Worm (Caenorhabditis elegans) whole organism, late embryonic: Measurements from ENCODE around the gene R05G6.10.

Experiments used
- C38D4.7 ChIP-seq: fragments of 200-800 bp; sonication (Bioruptor generic); optimal IDR thresholded peaks from 2 replicates; lab custom pipeline; 2018; ENCODE audit warnings: mild to moderate bottlenecking, missing genetic modification characterization, moderate library complexity, missing compliant biosample characterization
- F13H6.1 ChIP-seq: sonication (generic microtip); optimal IDR thresholded peaks from 2 replicates; lab custom pipeline; 2016; ENCODE audit warnings: missing genetic modification characterization, missing compliant biosample characterization
- K09A11.1 ChIP-seq: sonication (generic microtip); optimal IDR thresholded peaks from 2 replicates; lab custom pipeline; 2017; ENCODE audit warnings: antibody characterized with exemption, mild to moderate bottlenecking, missing genetic modification characterization, missing compliant biosample characterization; ENCODE audit not compliant: insufficient read depth
- Y22D7AL.16 ChIP-seq: sonication (generic microtip); optimal IDR thresholded peaks from 2 replicates; lab custom pipeline; 2016; ENCODE audit warnings: missing genetic modification characterization, missing compliant biosample characterization
- ahr-1 ChIP-seq: sonication (generic microtip); optimal IDR thresholded peaks from 2 replicates; lab custom pipeline; 2016; ENCODE audit warnings: missing genetic modification characterization, missing compliant biosample characterization
- ama-1 ChIP-seq: fragments of 150-350 bp; optimal IDR thresholded peaks from 2 replicates; lab custom pipeline; 2014
- ceh-14 ChIP-seq: sonication (generic microtip); optimal IDR thresholded peaks from 2 replicates; lab custom pipeline; 2016; ENCODE audit warnings: missing genotype, missing genetic modification characterization, missing compliant biosample characterization
- ceh-19 ChIP-seq: fragments of 200-800 bp; sonication (Bioruptor generic); optimal IDR thresholded peaks from 2 replicates; lab custom pipeline; 2018; ENCODE audit warnings: mild to moderate bottlenecking, missing genetic modification characterization, missing compliant biosample characterization
- ceh-2 ChIP-seq: sonication (generic microtip); optimal IDR thresholded peaks from 2 replicates; lab custom pipeline; 2016; ENCODE audit warnings: missing genotype, missing genetic modification characterization, missing compliant biosample characterization
- ceh-30 ChIP-seq: fragments of 150-350 bp; optimal IDR thresholded peaks from 2 replicates; lab custom pipeline; 2014; ENCODE audit warnings: missing biosample characterization, missing genetic modification characterization
- ceh-34 ChIP-seq: sonication (generic microtip); optimal IDR thresholded peaks from 2 replicates; lab custom pipeline; 2016; ENCODE audit warnings: mild to moderate bottlenecking, missing genetic modification characterization, missing compliant biosample characterization
- ceh-45 ChIP-seq: fragments of 200-800 bp; sonication (Bioruptor generic); IDR thresholded peaks from 2 replicates; pipeline ENCODE4 v1.3.6; 2022; ENCODE audit warnings: missing genetic modification reagents, missing genetic modification characterization, missing compliant biosample characterization
- ceh-48 ChIP-seq: sonication (generic microtip); optimal IDR thresholded peaks from 2 replicates; lab custom pipeline; 2016; ENCODE audit warnings: missing genetic modification characterization, inconsistent platforms, missing compliant biosample characterization
- ceh-6 ChIP-seq: fragments of 200-800 bp; sonication (Bioruptor generic); optimal IDR thresholded peaks from 2 replicates; lab custom pipeline; 2018; ENCODE audit warnings: mild to moderate bottlenecking, missing genetic modification characterization, missing compliant biosample characterization
- ceh-9 ChIP-seq: sonication (generic microtip); optimal IDR thresholded peaks from 2 replicates; lab custom pipeline; 2016; ENCODE audit warnings: mild to moderate bottlenecking, missing genetic modification characterization, inconsistent platforms, missing compliant biosample characterization
- dmd-4 ChIP-seq: sonication (generic microtip); optimal IDR thresholded peaks from 2 replicates; lab custom pipeline; 2016; ENCODE audit warnings: borderline replicate concordance, missing genetic modification characterization, missing compliant biosample characterization
- elt-2 ChIP-seq: sonication (generic microtip); optimal IDR thresholded peaks from 2 replicates; lab custom pipeline; 2016; ENCODE audit warnings: missing genetic modification reagents, missing genetic modification characterization, missing compliant biosample characterization
- ets-4 ChIP-seq: sonication (generic microtip); optimal IDR thresholded peaks from 2 replicates; lab custom pipeline; 2016; ENCODE audit warnings: missing genetic modification characterization, missing compliant biosample characterization
- fax-1 ChIP-seq: sonication (generic microtip); optimal IDR thresholded peaks from 2 replicates; lab custom pipeline; 2016; ENCODE audit warnings: missing genotype, missing genetic modification characterization, missing compliant biosample characterization
- gmeb-2 ChIP-seq: sonication (generic microtip); optimal IDR thresholded peaks from 2 replicates; lab custom pipeline; 2016; ENCODE audit warnings: missing genetic modification characterization, inconsistent platforms, missing compliant biosample characterization
- hlh-15 ChIP-seq: sonication (generic microtip); optimal IDR thresholded peaks from 2 replicates; lab custom pipeline; 2016; ENCODE audit warnings: missing genetic modification characterization, missing compliant biosample characterization
- lin-11 ChIP-seq: fragments of 200-800 bp; sonication (Bioruptor generic); optimal IDR thresholded peaks from 2 replicates; lab custom pipeline; 2018; ENCODE audit warnings: mild to moderate bottlenecking, missing genetic modification characterization, missing compliant biosample characterization
- madf-2 ChIP-seq: sonication (generic microtip); optimal IDR thresholded peaks from 2 replicates; lab custom pipeline; 2017; ENCODE audit warnings: missing genetic modification characterization, missing compliant biosample characterization
- mec-3 ChIP-seq: sonication (generic microtip); optimal IDR thresholded peaks from 2 replicates; lab custom pipeline; 2016; ENCODE audit warnings: borderline replicate concordance, missing genetic modification characterization, missing compliant biosample characterization
- nfya-1 ChIP-seq: sonication (generic microtip); optimal IDR thresholded peaks from 2 replicates; lab custom pipeline; 2017; ENCODE audit warnings: missing genetic modification characterization, mild to moderate bottlenecking, missing compliant biosample characterization, antibody characterized with exemption, moderate library complexity
- nhr-11 ChIP-seq: fragments of 150-350 bp; optimal IDR thresholded peaks from 2 replicates; lab custom pipeline; 2014; ENCODE audit warnings: missing biosample characterization, missing genetic modification characterization
- pax-1 ChIP-seq: fragments of 150-350 bp; optimal IDR thresholded peaks from 2 replicates; lab custom pipeline; 2014; ENCODE audit warnings: missing biosample characterization, missing genetic modification characterization
- pqm-1 ChIP-seq: sonication (generic microtip); optimal IDR thresholded peaks from 2 replicates; lab custom pipeline; 2016; ENCODE audit warnings: missing genetic modification characterization, missing compliant biosample characterization
- pros-1 ChIP-seq: fragments of 150-350 bp; optimal IDR thresholded peaks from 2 replicates; lab custom pipeline; 2014; ENCODE audit warnings: missing biosample characterization, missing genetic modification reagents, missing genetic modification characterization
- ref-2 ChIP-seq: sonication (generic microtip); optimal IDR thresholded peaks from 2 replicates; lab custom pipeline; 2016; ENCODE audit warnings: missing genetic modification characterization, missing compliant biosample characterization
- sox-4 ChIP-seq: sonication (generic microtip); optimal IDR thresholded peaks from 2 replicates; lab custom pipeline; 2017; ENCODE audit warnings: mild to moderate bottlenecking, missing genetic modification characterization, inconsistent platforms, missing compliant biosample characterization
- syd-9 ChIP-seq: sonication (generic microtip); optimal IDR thresholded peaks from 2 replicates; lab custom pipeline; 2016; ENCODE audit warnings: mild to moderate bottlenecking, missing genetic modification characterization, moderate library complexity, missing compliant biosample characterization
- tbx-7 ChIP-seq: sonication (generic microtip); optimal IDR thresholded peaks from 2 replicates; lab custom pipeline; 2016; ENCODE audit warnings: missing genotype, missing genetic modification characterization, missing compliant biosample characterization
- ttx-3 ChIP-seq: sonication (generic microtip); optimal IDR thresholded peaks from 2 replicates; lab custom pipeline; 2016; ENCODE audit warnings: missing genetic modification reagents, missing genetic modification characterization, missing compliant biosample characterization
- unc-42 ChIP-seq: sonication (generic microtip); optimal IDR thresholded peaks from 2 replicates; lab custom pipeline; 2016; ENCODE audit warnings: missing genotype, missing genetic modification characterization, missing compliant biosample characterization
- unc-55 ChIP-seq: sonication (generic microtip); optimal IDR thresholded peaks from 2 replicates; lab custom pipeline; 2017; ENCODE audit warnings: missing biosample characterization, missing genetic modification reagents, missing genetic modification characterization
- ztf-16 ChIP-seq: sonication (generic microtip); optimal IDR thresholded peaks from 2 replicates; lab custom pipeline; 2017; ENCODE audit warnings: missing genetic modification characterization, missing compliant biosample characterization

The R05G6.10 gene

DNA sequence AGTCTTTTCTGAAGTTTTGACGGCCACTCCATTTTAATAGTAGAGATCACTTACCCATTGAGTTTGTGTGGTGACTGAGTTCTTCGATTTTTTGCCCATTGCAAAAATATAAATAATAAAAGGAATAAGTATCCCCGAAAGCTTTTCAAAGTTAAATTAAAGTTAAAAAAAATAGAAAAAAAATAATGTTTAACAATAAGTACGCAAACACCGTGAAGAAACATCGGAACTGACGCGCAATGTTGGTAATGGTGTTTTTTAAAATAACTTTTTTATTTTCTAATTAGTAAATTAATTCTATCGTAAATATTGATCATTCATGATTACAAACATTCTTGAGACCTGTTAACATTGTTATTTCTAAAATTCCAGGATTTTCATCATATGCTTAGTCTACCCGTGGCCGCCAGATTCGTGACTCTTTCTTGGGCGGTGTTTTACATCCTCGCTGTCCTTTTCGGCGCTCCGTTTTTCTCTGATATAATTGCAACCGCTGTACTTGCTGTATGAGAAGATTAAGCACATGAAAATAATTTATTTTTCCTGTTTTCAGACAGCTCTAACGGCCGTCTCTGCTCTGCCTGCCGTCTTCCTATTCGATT, 14.0 kb upstream of the R05G6.10 start, which contains the start of the genes F49E8.7, F49E8.8 and nprl-2:
Gene F49E8.7, minus strand, starts transcription at position 101 of the 602 bp plus-strand sequence.
Gene F49E8.8, plus strand, starts transcription at position 373 of the 602 bp plus-strand sequence.
Gene nprl-2, plus strand, starts transcription at position 552 of the 602 bp plus-strand sequence.
- TF ChIP-seq pax-1 (no peak), ceh-48 (tag; lab: Kevin White, UChicago) (no peak), pros-1 (tag; lab: Kevin White, UChicago) (no peak), ceh-19 (GFP tag; lab: Kevin White, UChicago) (no peak)

- TF ChIP-seq nhr-11 (tag; lab: Kevin White, UChicago) (no peak), lin-11 (no peak), dmd-4 (tag; lab: Kevin White, UChicago) (no peak), ztf-16 (tag; lab: Kevin White, UChicago) (no peak), ceh-9 (tag; lab: Kevin White, UChicago) (no peak), madf-2 (tag; lab: Kevin White, UChicago) (no peak), ceh-45 (GFP tag; lab: Robert Waterston, UW) (no peak)
Observed at ce11 chrIV:7554351-7554750, 12.0 kb upstream of the R05G6.10 start, which contains the start of gene F49E8.6. F49E8.6 (minus strand) TSS chrIV:7554667.

- no peak for TF ChIP-seq ceh-2
- TF ChIP-seq hlh-15 (tag; lab: Kevin White, UChicago), result no peak
- TF ChIP-seq C38D4.7 (GFP tag; lab: Kevin White, UChicago), result no peak
- TF ChIP-seq ceh-19 (GFP tag; lab: Kevin White, UChicago), result no peak
- TF ChIP-seq ahr-1 (tag; lab: Kevin White, UChicago), result no peak
- no peak for TF ChIP-seq syd-9
- TF ChIP-seq ceh-30 (tag; lab: Kevin White, UChicago), result no peak
- no peak for TF ChIP-seq pqm-1 (tag; lab: Kevin White, UChicago)
- TF ChIP-seq unc-42 (tag; lab: Kevin White, UChicago), result no peak
- TF ChIP-seq ceh-9 (tag; lab: Kevin White, UChicago), result no peak
- TF ChIP-seq nfya-1 (tag; lab: Kevin White, UChicago), result peak; percentile 33
- peak; percentile 82 for TF ChIP-seq elt-2 (tag; lab: Kevin White, UChicago)
Observed at ce11 chrIV:7552958-7553553, 10.7 kb upstream of the R05G6.10 start, which contains the start of gene dif-1. dif-1 (minus strand) TSS chrIV:7553008.

- no peak for TF ChIP-seq ceh-14
- TF ChIP-seq F13H6.1 (tag; lab: Kevin White, UChicago), result no peak
- no peak for TF ChIP-seq ceh-9 (tag; lab: Kevin White, UChicago)
- TF ChIP-seq ceh-34 (tag; lab: Kevin White, UChicago), result no peak
- no peak for TF ChIP-seq unc-42 (tag; lab: Kevin White, UChicago)
- TF ChIP-seq pros-1 (tag; lab: Kevin White, UChicago), result no peak
- no peak for TF ChIP-seq Y22D7AL.16
- no peak for TF ChIP-seq elt-2 (tag; lab: Kevin White, UChicago)
- TF ChIP-seq, all 69 proteins: peak for 0
Observed at ce11 chrIV:7552100-7552499, 9.8 kb upstream of the R05G6.10 start.

DNA sequence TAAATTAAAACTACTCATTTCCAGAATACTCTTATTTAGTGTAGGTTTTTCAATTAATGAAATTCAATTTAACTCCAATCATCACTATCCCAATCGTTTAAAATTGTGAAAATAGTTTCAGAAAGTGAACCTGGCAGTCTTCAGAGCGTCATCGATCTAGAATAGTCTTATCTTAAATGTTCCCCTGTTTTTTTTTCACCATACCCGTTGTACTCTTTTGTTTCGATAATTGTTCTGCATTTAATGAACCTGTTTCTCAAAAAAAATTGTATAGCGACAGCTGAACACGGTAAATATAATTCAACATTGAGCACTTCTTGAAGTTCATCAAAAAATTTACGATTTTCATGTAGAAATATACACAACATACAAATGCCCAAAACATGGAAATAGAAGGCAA, 8.9 kb upstream of the R05G6.10 start:
- no peak for TF ChIP-seq K09A11.1 (tag; lab: Kevin White, UChicago)

DNA sequence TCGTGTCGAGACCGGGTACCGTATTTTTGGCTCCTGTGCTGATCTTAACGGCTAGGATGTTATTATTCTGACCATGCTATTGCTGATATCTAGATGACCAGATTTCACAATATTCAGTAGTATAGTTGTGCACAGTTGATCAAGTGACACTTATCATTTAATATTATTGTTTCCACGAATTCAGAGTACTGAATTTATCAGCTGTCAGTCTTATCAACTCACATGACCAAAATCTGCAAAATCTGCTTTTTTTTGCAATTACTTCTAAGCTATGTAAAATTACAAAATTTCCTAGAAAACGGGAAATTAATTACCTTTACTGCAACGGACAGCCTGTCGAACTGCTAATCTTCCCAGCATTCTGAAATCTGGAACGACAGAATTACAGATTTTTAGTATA, 8.1 kb upstream of the R05G6.10 start, which contains the start of gene pam-1:
Gene pam-1, minus strand, starts transcription at position 368 of the 400 bp plus-strand sequence.
- TF ChIP-seq ama-1 (lab: Kevin White, UChicago), result no peak
- TF ChIP-seq elt-2 (tag; lab: Kevin White, UChicago), result no peak
- no peak for TF ChIP-seq Y22D7AL.16
- TF ChIP-seq ref-2 (tag; lab: Kevin White, UChicago), result no peak
- no peak for TF ChIP-seq tbx-7
- no peak for TF ChIP-seq unc-55 (GFP tag; lab: Kevin White, UChicago)
- no peak for TF ChIP-seq hlh-15 (tag; lab: Kevin White, UChicago)
- TF ChIP-seq ets-4 (tag; lab: Kevin White, UChicago), result no peak
- TF ChIP-seq sox-4 (tag; lab: Kevin White, UChicago), result no peak
- no peak for TF ChIP-seq nhr-11 (tag; lab: Kevin White, UChicago)
- TF ChIP-seq ttx-3 (tag; lab: Kevin White, UChicago), result no peak
- TF ChIP-seq gmeb-2, result no peak
- no peak for TF ChIP-seq syd-9
- TF ChIP-seq ceh-2, result no peak
- TF ChIP-seq ceh-6 (GFP tag; lab: Kevin White, UChicago), result no peak
- no peak for TF ChIP-seq fax-1 (tag; lab: Kevin White, UChicago)
- no peak for TF ChIP-seq mec-3 (tag; lab: Kevin White, UChicago)
- TF ChIP-seq F13H6.1 (tag; lab: Kevin White, UChicago), result no peak
